Worm (Caenorhabditis elegans): ENCODE results near the gene drr-2.

drr-2 gene

ce11 chrIII:13643534-13643933 is at the start of gene drr-2, which contains the start of gene set-16:
drr-2 (minus strand) TSS chrIII:13643570.
set-16 (plus strand) TSS chrIII:13643916.
- TF ChIP-seq lsy-2 (tag; optimal IDR thresholded peaks at IDR 0.05): peak; percentile 96 to 98
- TF ChIP-seq nhr-10 (tag; optimal IDR thresholded peaks at IDR 0.05): peak; percentile 94
- peak; percentile 93 for TF ChIP-seq ceh-82 (tag; optimal IDR thresholded peaks at IDR 0.05)
- peak; percentile 88 for TF ChIP-seq unc-62 (GFP tag; optimal IDR thresholded peaks at IDR 0.05)
- TF ChIP-seq zag-1 (tag; optimal IDR thresholded peaks at IDR 0.05): peak; percentile 97
- peak; percentile 99 for TF ChIP-seq crh-2 (tag; optimal IDR thresholded peaks at IDR 0.05)
- peak; percentile 84 for TF ChIP-seq skn-1 (tag; optimal IDR thresholded peaks at IDR 0.05)
- TF ChIP-seq elt-1 (tag; optimal IDR thresholded peaks at IDR 0.05): peak; percentile 36
- TF ChIP-seq F13H6.1 (tag; optimal IDR thresholded peaks at IDR 0.05): peak; percentile 99
- TF ChIP-seq unc-55 (GFP tag; optimal IDR thresholded peaks at IDR 0.05): peak; percentile 99
- TF ChIP-seq nhr-237 (tag; optimal IDR thresholded peaks at IDR 0.05): peak; percentile 92
- TF ChIP-seq nhr-21 (tag; optimal IDR thresholded peaks at IDR 0.05): peak; percentile 99
- peak; percentile 39 for TF ChIP-seq lin-39 (tag; optimal IDR thresholded peaks at IDR 0.05)
- TF ChIP-seq blmp-1 (tag; optimal IDR thresholded peaks at IDR 0.05; ENCODE audit: insufficient read depth): peak; percentile 90
- TF ChIP-seq snpc-4 (tag; optimal IDR thresholded peaks at IDR 0.05): peak; percentile 90
- TF ChIP-seq ceh-16 (tag; optimal IDR thresholded peaks at IDR 0.05): peak; percentile 97
- peak; percentile 95 for TF ChIP-seq nhr-129 (tag; optimal IDR thresholded peaks at IDR 0.05)
- no peak for TF ChIP-seq alr-1 (tag; optimal IDR thresholded peaks at IDR 0.05)
- peak; percentile 79 for TF ChIP-seq R02D3.7 (tag; optimal IDR thresholded peaks at IDR 0.05)
- TF ChIP-seq C34F6.9 (tag; optimal IDR thresholded peaks at IDR 0.05): peak; percentile 100
- TF ChIP-seq egl-27 (tag; optimal IDR thresholded peaks at IDR 0.05): peak; percentile 98
- TF ChIP-seq mdl-1 (tag; optimal IDR thresholded peaks at IDR 0.05): peak; percentile 33 to 82
- peak; percentile 96 for TF ChIP-seq gmeb-1 (tag; optimal IDR thresholded peaks at IDR 0.05)
- TF ChIP-seq dmd-4 (tag; optimal IDR thresholded peaks at IDR 0.05): peak; percentile 36
- peak; percentile 93 for TF ChIP-seq nhr-77 (tag; optimal IDR thresholded peaks at IDR 0.05)
- peak; percentile 97 for TF ChIP-seq ztf-4 (tag; optimal IDR thresholded peaks at IDR 0.05)
- no peak for TF ChIP-seq mbf-1 (tag; optimal IDR thresholded peaks at IDR 0.05)
- peak; percentile 98 for TF ChIP-seq mab-5 (tag; optimal IDR thresholded peaks at IDR 0.05)
- TF ChIP-seq nhr-11 (tag; optimal IDR thresholded peaks at IDR 0.05): peak; percentile 28
- peak; percentile 97 for TF ChIP-seq sma-9 (GFP tag; optimal IDR thresholded peaks at IDR 0.05)
- TF ChIP-seq sma-9 (tag; optimal IDR thresholded peaks at IDR 0.05): no peak
- peak; percentile 99 for TF ChIP-seq lin-13 (GFP tag; optimal IDR thresholded peaks at IDR 0.05)
- TF ChIP-seq aly-2 (tag; optimal IDR thresholded peaks at IDR 0.05): no peak
- peak; percentile 100 for TF ChIP-seq sma-3 (GFP tag; optimal IDR thresholded peaks at IDR 0.05)
- TF ChIP-seq sem-4 (tag; optimal IDR thresholded peaks at IDR 0.05): peak; percentile 97
- TF ChIP-seq nhr-6 (tag; optimal IDR thresholded peaks at IDR 0.05): peak; percentile 95
- peak; percentile 96 for TF ChIP-seq Y55F3AM.14 (GFP tag; optimal IDR thresholded peaks at IDR 0.05)
- TF ChIP-seq elt-3 (tag; optimal IDR thresholded peaks at IDR 0.05): no peak
- no peak for TF ChIP-seq ztf-1 (GFP tag; conservative IDR thresholded peaks at IDR 0.05)
- peak; percentile 98 for TF ChIP-seq fos-1 (tag; optimal IDR thresholded peaks at IDR 0.05)
- TF ChIP-seq unc-39 (tag; optimal IDR thresholded peaks at IDR 0.05): no peak
- peak; percentile 99 for TF ChIP-seq nhr-25 (tag; optimal IDR thresholded peaks at IDR 0.05)
- TF ChIP-seq peb-1 (tag; optimal IDR thresholded peaks at IDR 0.05): no peak
- peak; percentile 68 for TF ChIP-seq ama-1 (optimal IDR thresholded peaks at IDR 0.05)
- peak; percentile 89 for TF ChIP-seq ZK546.5 (tag; optimal IDR thresholded peaks at IDR 0.05)
- peak; percentile 61 for TF ChIP-seq nhr-12 (tag; optimal IDR thresholded peaks at IDR 0.05)
- TF ChIP-seq ztf-11 (tag; optimal IDR thresholded peaks at IDR 0.05): peak; percentile 52
- TF ChIP-seq nhr-23 (tag; optimal IDR thresholded peaks at IDR 0.05): no peak
- peak; percentile 99 for TF ChIP-seq lin-11 (tag; optimal IDR thresholded peaks at IDR 0.05)

Data from whole organism, L2 larva.